Worm (Caenorhabditis elegans): ENCODE data around the gene C16A11.4.

Gene C16A11.4

ce11 chrII:4226598-4227096 lies at the start of gene C16A11.4:
TSS of gene C16A11.4 (plus strand) at chrII:4227046.
- TF ChIP-seq lin-15B (tag; optimal IDR thresholded peaks at IDR 0.05) (no peak), egl-27 (tag; optimal IDR thresholded peaks at IDR 0.05) (no peak), xbp-1 (tag; optimal IDR thresholded peaks at IDR 0.05) (no peak), lsy-2 (tag; optimal IDR thresholded peaks at IDR 0.05) (no peak), mab-9 (GFP tag; IDR thresholded peaks at IDR 0.05) (no peak), fkh-8 (tag; optimal IDR thresholded peaks at IDR 0.05) (no peak), C04F5.9 (tag; optimal IDR thresholded peaks at IDR 0.05) (no peak), ceh-8 (GFP tag; optimal IDR thresholded peaks at IDR 0.05) (no peak)

- TF ChIP-seq elt-2 (tag; optimal IDR thresholded peaks at IDR 0.05) (peak; percentile 13), ceh-82 (tag; optimal IDR thresholded peaks at IDR 0.05) (no peak), nhr-85 (tag) (peak; percentile 7)
These were observed 48.0 kb upstream of the C16A11.4 start, which contains the start of gene R03H10.7 for ce11 chrII:4178838-4179237. TSS of gene R03H10.7 (minus strand) at chrII:4178938.

ce11 chrII:4179897-4180296 lies 46.9 kb upstream of the C16A11.4 start, which contains the start of gene R03H10.1:
TSS of gene R03H10.1 (plus strand) at chrII:4180248.
- TF ChIP-seq fos-1 (tag; optimal IDR thresholded peaks at IDR 0.05) = no peak
- no peak for TF ChIP-seq nhr-12 (tag; optimal IDR thresholded peaks at IDR 0.05)
- peak in 1 of 2 experiments; percentile 4 for TF ChIP-seq efl-1 (optimal IDR thresholded peaks at IDR 0.05)
- TF ChIP-seq efl-1 (GFP tag; optimal IDR thresholded peaks at IDR 0.05 in 1 of 2) = no peak
- TF ChIP-seq nhr-47 (tag; optimal IDR thresholded peaks at IDR 0.05) = no peak
- no peak for TF ChIP-seq sptf-1 (tag; optimal IDR thresholded peaks at IDR 0.05)
- peak; percentile 25 for TF ChIP-seq nhr-85 (tag)
- TF ChIP-seq unc-130 (tag; optimal IDR thresholded peaks at IDR 0.05) = no peak
- peak; percentile 60 for TF ChIP-seq lin-14 (GFP tag; optimal IDR thresholded peaks at IDR 0.05)
- TF ChIP-seq ets-5 (GFP tag; IDR thresholded peaks at IDR 0.05) = no peak
- TF ChIP-seq lsy-2 (tag; optimal IDR thresholded peaks at IDR 0.05) = peak in 1 of 2 experiments; percentile 29

ce11 chrII:4182364-4182763 lies 44.5 kb upstream of the C16A11.4 start, which contains the start of gene R03H10.11:
TSS of gene R03H10.11 (plus strand) at chrII:4182664.
- TF ChIP-seq ets-5 (GFP tag; IDR thresholded peaks at IDR 0.05) = no peak
- no peak for TF ChIP-seq tlp-1 (tag; optimal IDR thresholded peaks at IDR 0.05)
- TF ChIP-seq nhr-85 (tag) = no peak
- no peak for TF ChIP-seq xbp-1 (tag; optimal IDR thresholded peaks at IDR 0.05)

ce11 chrII:4183979-4184378 lies 42.9 kb upstream of the C16A11.4 start:
- TF ChIP-seq mep-1 (tag; optimal IDR thresholded peaks at IDR 0.05) (no peak), rnt-1 (tag; optimal IDR thresholded peaks at IDR 0.05) (peak; percentile 76), efl-3 (GFP tag; optimal IDR thresholded peaks at IDR 0.05) (no peak), nhr-11 (tag; optimal IDR thresholded peaks at IDR 0.05) (no peak), snpc-4 (tag; optimal IDR thresholded peaks at IDR 0.05) (no peak), dsc-1 (tag; optimal IDR thresholded peaks at IDR 0.05) (peak; percentile 40), lin-14 (GFP tag; optimal IDR thresholded peaks at IDR 0.05) (peak; percentile 83), lin-35 (GFP tag; optimal IDR thresholded peaks at IDR 0.05) (no peak), efl-1 (optimal IDR thresholded peaks at IDR 0.05) (peak; percentile 25 to 32), efl-1 (GFP tag; optimal IDR thresholded peaks at IDR 0.05 in 1 of 2) (peak in 1 of 2 experiments; percentile 90), nhr-71 (tag; optimal IDR thresholded peaks at IDR 0.05) (peak; percentile 73), nhr-19 (GFP tag; conservative IDR thresholded peaks at IDR 0.05) (peak; percentile 54), snu-23 (GFP tag; optimal IDR thresholded peaks at IDR 0.05) (peak; percentile 32), lsy-2 (tag; optimal IDR thresholded peaks at IDR 0.05) (peak in 1 of 2 experiments; percentile 36), nhr-20 (tag; optimal IDR thresholded peaks at IDR 0.05) (peak; percentile 42), egl-27 (tag; optimal IDR thresholded peaks at IDR 0.05) (no peak), swsn-7 (tag; optimal IDR thresholded peaks at IDR 0.05) (peak; percentile 13), dpl-1 (GFP tag; optimal IDR thresholded peaks at IDR 0.05) (peak in 1 of 3 experiments; percentile 0)

All from whole organism, L1 larva.